Fruit fly (Drosophila melanogaster) whole organism: Measurements from ENCODE around the gene CG14245.

Experiments used
- CG8478 ChIP-seq: fragments of >200 bp; optimal IDR thresholded peaks from 2 replicates; lab custom pipeline; 2018; ENCODE audit warnings: inconsistent platforms
- Dll ChIP-seq: fragments of >200 bp; optimal IDR thresholded peaks from 2 replicates; lab custom pipeline; 2017
- EcR ChIP-seq, 2 experiments: fragments of >200 bp; optimal IDR thresholded peaks; 2 replicates each; lab custom pipeline; 2017; ENCODE audit warnings: missing biosample characterization in 2 of 2, missing genetic modification characterization in 2 of 2, missing genetic modification reagents in 2 of 2
- pan ChIP-seq: fragments of >200 bp; optimal IDR thresholded peaks from 2 replicates; lab custom pipeline; 2017
- psq ChIP-seq: fragments of >200 bp; optimal IDR thresholded peaks from 2 replicates; lab custom pipeline; 2017
- usp ChIP-seq: fragments of >200 bp; optimal IDR thresholded peaks from 2 replicates; lab custom pipeline; 2017; ENCODE audit warnings: missing biosample characterization, missing genetic modification characterization, mixed read lengths

CG14245 gene

dm6 chr3R:26728427-26728826 is at the start of gene CG14245:
CG14245 (plus strand) TSS chr3R:26728727.
- TF ChIP-seq pan (lab: Kevin White, UChicago) (no peak), EcR (GFP tag; optimal IDR thresholded peaks at IDR 0.05; lab: Kevin White, UChicago) (no peak), psq (lab: Kevin White, UChicago) (no peak), CG8478 (lab: Kevin White, UChicago) (no peak), Dll (no peak), usp (GFP tag; lab: Kevin White, UChicago) (no peak)

DNA sequence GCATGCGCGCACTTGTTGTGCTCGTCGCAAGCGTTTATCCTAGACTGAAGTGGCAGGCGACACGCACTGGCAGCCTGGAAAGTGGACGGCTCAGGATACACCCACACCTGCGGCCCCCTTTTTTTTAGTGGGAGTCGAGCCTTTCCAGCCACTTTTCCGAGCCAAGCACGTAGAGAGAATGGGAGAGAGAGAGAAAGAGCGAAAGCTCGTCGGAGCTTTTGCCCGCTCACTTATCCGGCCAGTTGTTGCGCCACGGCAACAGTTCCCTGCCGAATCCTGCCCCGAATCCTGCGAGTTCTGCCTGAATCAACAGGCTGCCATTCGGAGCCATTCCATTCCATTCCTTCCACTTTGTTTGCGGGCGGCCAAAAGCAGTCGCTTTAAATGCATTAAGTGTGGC is 46.6 kb upstream of the CG14245 start, which contains the start of gene beat-VII:
TSS of gene beat-VII (minus strand) at position 20 of the 400 bp plus-strand sequence.
- no peak for TF ChIP-seq CG8478 (lab: Kevin White, UChicago)
- no peak for TF ChIP-seq pan (lab: Kevin White, UChicago)
- TF ChIP-seq EcR (GFP tag; optimal IDR thresholded peaks at IDR 0.05; lab: Kevin White, UChicago): no peak
- TF ChIP-seq psq (lab: Kevin White, UChicago): no peak
- TF ChIP-seq usp (GFP tag; lab: Kevin White, UChicago): no peak
- no peak for TF ChIP-seq Dll

- TF ChIP-seq psq (lab: Kevin White, UChicago) (no peak), usp (GFP tag; lab: Kevin White, UChicago) (no peak), Dll (no peak), CG8478 (lab: Kevin White, UChicago) (no peak), pan (lab: Kevin White, UChicago) (no peak), EcR (GFP tag; optimal IDR thresholded peaks at IDR 0.05; lab: Kevin White, UChicago) (no peak)
Observed at dm6 chr3R:26690197-26690596, 38.3 kb upstream of the CG14245 start.

DNA sequence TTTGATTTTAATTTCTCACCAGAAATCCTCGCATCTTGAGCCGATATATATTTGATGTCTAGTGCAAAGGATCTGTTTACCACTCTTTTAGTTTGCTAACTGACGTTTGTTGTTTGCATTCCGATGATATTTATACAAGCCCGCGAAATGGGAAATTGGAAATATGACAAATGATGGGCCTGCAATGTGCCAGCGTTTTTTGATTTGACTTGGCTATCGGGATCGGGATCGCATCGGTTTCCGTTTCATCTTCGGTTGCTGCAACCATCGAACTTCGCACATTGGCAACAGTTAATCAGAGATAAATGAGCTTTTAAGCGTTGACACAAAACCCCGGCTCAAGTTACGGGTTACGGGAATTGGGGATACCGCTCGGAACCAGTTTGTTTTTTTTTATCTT is 35.0 kb upstream of the CG14245 start, which contains the start of gene TwdlQ:
TSS of gene TwdlQ (minus strand) at position 101 of the 400 bp plus-strand sequence.
- no peak for TF ChIP-seq pan (lab: Kevin White, UChicago)
- no peak for TF ChIP-seq psq (lab: Kevin White, UChicago)
- TF ChIP-seq usp (GFP tag; lab: Kevin White, UChicago): no peak
- no peak for TF ChIP-seq CG8478 (lab: Kevin White, UChicago)
- no peak for TF ChIP-seq EcR (GFP tag; optimal IDR thresholded peaks at IDR 0.05; lab: Kevin White, UChicago)
- no peak for TF ChIP-seq Dll

DNA sequence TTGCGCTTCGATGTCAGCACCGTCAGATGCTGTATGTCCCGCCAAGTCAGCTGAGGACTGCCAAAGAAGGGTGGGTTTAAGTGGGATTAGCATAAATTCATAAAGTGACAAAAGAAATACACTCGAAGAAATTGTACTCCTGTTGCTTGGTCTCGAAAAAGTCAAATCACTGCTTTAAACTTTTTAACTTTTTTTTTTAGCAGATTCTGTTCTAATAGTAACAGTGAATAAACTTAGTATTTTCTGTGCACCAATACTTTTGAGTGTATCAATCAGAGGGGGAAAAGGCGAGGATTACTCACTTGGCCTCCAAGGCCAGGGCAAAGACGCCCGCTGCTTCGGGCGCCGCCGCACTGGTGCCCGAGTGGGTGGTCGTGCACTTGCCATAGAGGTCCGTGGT is 28.4 kb upstream of the CG14245 start:
- TF ChIP-seq psq (lab: Kevin White, UChicago) (no peak), pan (lab: Kevin White, UChicago) (no peak), CG8478 (lab: Kevin White, UChicago) (no peak), EcR (GFP tag; optimal IDR thresholded peaks at IDR 0.05; lab: Kevin White, UChicago) (no peak), Dll (no peak), usp (GFP tag; lab: Kevin White, UChicago) (no peak)

dm6 chr3R:26704310-26704709 is 24.2 kb upstream of the CG14245 start:
- TF ChIP-seq pan (lab: Kevin White, UChicago): no peak
- no peak for TF ChIP-seq psq (lab: Kevin White, UChicago)
- no peak for TF ChIP-seq EcR (GFP tag; optimal IDR thresholded peaks at IDR 0.05; lab: Kevin White, UChicago)
- no peak for TF ChIP-seq Dll
- TF ChIP-seq usp (GFP tag; lab: Kevin White, UChicago): no peak
- no peak for TF ChIP-seq CG8478 (lab: Kevin White, UChicago)

dm6 chr3R:26714109-26714576 is 14.4 kb upstream of the CG14245 start, which contains the start of gene amon:
amon (minus strand) TSS chr3R:26714159.
- TF ChIP-seq usp (GFP tag; lab: Kevin White, UChicago) (no peak), EcR (GFP tag; optimal IDR thresholded peaks at IDR 0.05; lab: Kevin White, UChicago) (no peak), CG8478 (lab: Kevin White, UChicago) (no peak), psq (lab: Kevin White, UChicago) (no peak), Dll (no peak), pan (lab: Kevin White, UChicago) (no peak)

DNA sequence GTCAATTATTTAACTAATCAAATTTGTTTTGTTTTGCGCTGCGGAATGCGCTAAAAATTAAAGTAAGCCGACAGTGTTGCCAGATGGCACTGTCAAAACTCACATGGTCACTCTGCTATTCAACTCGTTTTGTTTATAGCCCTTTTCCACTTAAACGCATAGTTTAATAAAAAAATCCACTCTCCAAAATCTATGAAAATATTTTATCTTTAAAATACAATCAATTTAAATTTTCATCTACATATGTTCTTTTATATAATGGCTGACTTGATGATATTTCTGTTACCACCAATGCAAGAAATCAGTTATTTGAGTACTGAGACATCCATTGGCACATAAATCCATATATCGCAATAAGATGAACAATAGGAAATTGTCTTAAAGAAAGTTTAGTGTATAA is 11.2 kb upstream of the CG14245 start, which contains the start of gene CG6425:
TSS of gene CG6425 (minus strand) at position 95 of the 400 bp plus-strand sequence.
- TF ChIP-seq usp (GFP tag; lab: Kevin White, UChicago) (no peak), pan (lab: Kevin White, UChicago) (no peak), CG8478 (lab: Kevin White, UChicago) (no peak), Dll (no peak)

DNA sequence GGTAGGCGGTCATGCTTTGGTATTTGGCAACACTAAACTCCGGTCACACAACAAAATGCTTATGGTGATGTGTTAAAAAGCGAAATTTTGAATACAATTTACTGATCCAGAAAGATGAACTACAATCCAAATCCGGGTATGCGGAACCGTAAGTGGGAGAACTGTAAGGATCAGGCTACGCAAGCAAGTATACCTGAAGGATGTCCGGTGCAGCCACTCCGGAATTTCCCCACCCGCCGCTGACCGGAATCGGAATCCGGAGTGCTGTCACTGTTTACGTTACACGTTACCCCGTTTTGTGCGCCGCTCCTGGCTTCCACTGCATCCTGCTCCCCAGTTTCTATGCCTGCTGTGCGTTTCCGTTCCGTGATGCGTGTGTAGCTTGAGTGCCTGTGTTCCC is 10.7 kb upstream of the CG14245 start, which contains the start of gene Yif1:
TSS of gene Yif1 (plus strand) at position 8 of the 400 bp plus-strand sequence.
- TF ChIP-seq CG8478 (lab: Kevin White, UChicago) (no peak), usp (GFP tag; lab: Kevin White, UChicago) (no peak), EcR (GFP tag; optimal IDR thresholded peaks at IDR 0.05; lab: Kevin White, UChicago) (no peak), Dll (no peak), pan (lab: Kevin White, UChicago) (no peak), psq (lab: Kevin White, UChicago) (no peak)

dm6 chr3R:26724977-26725612 is 3.4 kb upstream of the CG14245 start, which contains the start of gene CG6420:
CG6420 (minus strand) TSS chr3R:26725216.
- TF ChIP-seq pan (lab: Kevin White, UChicago): no peak
- TF ChIP-seq Dll: no peak
- TF ChIP-seq usp (GFP tag; lab: Kevin White, UChicago): no peak

- TF ChIP-seq pan (lab: Kevin White, UChicago): no peak
- TF ChIP-seq CG8478 (lab: Kevin White, UChicago): no peak
- no peak for TF ChIP-seq usp (GFP tag; lab: Kevin White, UChicago)
- TF ChIP-seq EcR (GFP tag; optimal IDR thresholded peaks at IDR 0.05; lab: Kevin White, UChicago): no peak
- TF ChIP-seq psq (lab: Kevin White, UChicago): no peak
- no peak for TF ChIP-seq Dll
Observed at dm6 chr3R:26725833-26726232, 2.7 kb upstream of the CG14245 start, which contains the start of gene CG14244. CG14244 (plus strand) TSS chr3R:26726133.
